Worm (Caenorhabditis elegans): ENCODE measurements around the gene F48E8.2.

Gene F48E8.2

DNA sequence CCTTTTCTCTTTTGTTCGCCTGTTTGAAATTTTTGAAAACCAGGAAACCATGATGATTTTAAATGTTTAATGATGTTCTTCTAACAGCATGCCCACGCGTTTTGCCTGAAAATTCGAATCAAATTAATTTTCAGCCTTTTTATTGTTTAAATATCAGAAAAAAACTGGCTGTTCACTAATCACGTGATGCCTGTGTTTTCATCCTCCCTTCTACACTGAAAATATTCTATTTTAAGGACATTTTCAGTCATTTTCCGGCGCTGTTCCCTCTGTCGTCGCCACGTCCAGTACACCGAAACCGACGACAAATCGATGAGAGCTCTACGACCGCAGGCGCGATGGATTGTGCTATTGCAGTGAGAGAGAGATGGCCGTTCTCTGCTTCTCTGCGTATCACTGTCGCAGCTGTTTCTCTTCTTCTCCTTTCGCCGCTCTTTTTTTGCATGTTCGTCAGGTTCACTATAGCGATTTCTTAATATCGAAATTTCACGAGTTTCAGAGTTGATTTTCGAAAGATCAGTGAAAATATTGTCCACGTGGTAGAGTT lies 14.3 kb upstream of the F48E8.2 start, which contains the start of gene F48E8.8:
Gene F48E8.8 (minus strand): TSS at position 51 of the 547 bp plus-strand sequence.
- TF ChIP-seq ces-1 (GFP tag; optimal IDR thresholded peaks at IDR 0.05): peak; percentile 30
- TF ChIP-seq unc-120 (tag; optimal IDR thresholded peaks at IDR 0.05; ENCODE audit: poor library complexity, severe bottlenecking): peak; percentile 70
- TF ChIP-seq hlh-1 (tag; optimal IDR thresholded peaks at IDR 0.05): peak; percentile 87
- peak; percentile 49 for TF ChIP-seq lsy-2 (tag; optimal IDR thresholded peaks at IDR 0.05)
- no peak for TF ChIP-seq elt-1 (tag; optimal IDR thresholded peaks at IDR 0.05; ENCODE audit: borderline replicate concordance, insufficient read depth)
- TF ChIP-seq unc-39 (tag; optimal IDR thresholded peaks at IDR 0.05): no peak
- peak; percentile 28 for TF ChIP-seq mep-1 (tag; optimal IDR thresholded peaks at IDR 0.05)
- TF ChIP-seq cnd-1 (tag; optimal IDR thresholded peaks at IDR 0.05): no peak
- no peak for TF ChIP-seq snpc-4 (tag; optimal IDR thresholded peaks at IDR 0.05)
- no peak for TF ChIP-seq ztf-11 (tag; optimal IDR thresholded peaks at IDR 0.05)
- TF ChIP-seq drap-1 (GFP tag; optimal IDR thresholded peaks at IDR 0.05): no peak
- TF ChIP-seq lin-13 (tag; optimal IDR thresholded peaks at IDR 0.05): peak; percentile 11

- TF ChIP-seq hlh-1 (tag; optimal IDR thresholded peaks at IDR 0.05) (no peak), nhr-2 (tag; optimal IDR thresholded peaks at IDR 0.05) (no peak), unc-62 (GFP tag; optimal IDR thresholded peaks at IDR 0.05) (no peak), mls-2 (tag; optimal IDR thresholded peaks at IDR 0.05) (no peak), nhr-76 (tag; optimal IDR thresholded peaks at IDR 0.05) (no peak), nhr-12 (tag; optimal IDR thresholded peaks at IDR 0.05) (no peak)
Observed at ce11 chrIII:5450430-5450829, 13.7 kb upstream of the F48E8.2 start, which contains the start of gene paa-1. TSS of gene paa-1 (plus strand) at chrIII:5450730.

DNA sequence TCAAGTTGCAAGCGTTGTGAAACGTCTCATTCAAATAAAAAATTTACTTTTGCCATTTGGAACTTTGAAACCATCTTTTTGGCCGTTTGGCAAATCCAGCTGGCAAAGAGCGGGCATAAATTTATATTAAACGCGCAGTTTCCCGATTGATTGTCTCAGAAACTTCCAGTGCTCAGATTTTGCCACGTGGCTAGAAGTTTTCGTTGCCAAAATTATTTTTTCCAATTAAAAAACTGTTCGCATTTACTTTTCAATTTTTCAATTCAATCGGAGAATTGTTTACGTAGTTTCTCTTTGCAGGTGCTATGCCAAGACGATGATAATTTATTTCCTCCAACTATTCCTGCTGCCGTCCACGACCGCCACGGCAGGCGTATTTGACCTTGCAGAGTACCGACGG lies 10.9 kb upstream of the F48E8.2 start, which contains the start of gene F48E8.4:
Gene F48E8.4 (plus strand): TSS at position 301 of the 400 bp plus-strand sequence.
- no peak for TF ChIP-seq flh-1 (GFP tag; optimal IDR thresholded peaks at IDR 0.05)
- no peak for TF ChIP-seq mep-1 (tag; optimal IDR thresholded peaks at IDR 0.05)
- no peak for TF ChIP-seq lsy-2 (tag; optimal IDR thresholded peaks at IDR 0.05)
- no peak for TF ChIP-seq elt-3 (tag; optimal IDR thresholded peaks at IDR 0.05)
- TF ChIP-seq unc-39 (tag; optimal IDR thresholded peaks at IDR 0.05): no peak
- TF ChIP-seq bed-3 (GFP tag; optimal IDR thresholded peaks at IDR 0.05): no peak

ce11 chrIII:5461079-5461478 lies 3.1 kb upstream of the F48E8.2 start, which contains the start of gene F48E8.3:
TSS of gene F48E8.3 (plus strand) at chrIII:5461379.
- TF ChIP-seq mls-2 (tag; optimal IDR thresholded peaks at IDR 0.05): no peak
- no peak for TF ChIP-seq sem-2 (GFP tag; optimal IDR thresholded peaks at IDR 0.05)
- TF ChIP-seq hlh-1 (tag; optimal IDR thresholded peaks at IDR 0.05): no peak
- no peak for TF ChIP-seq bed-3 (GFP tag; optimal IDR thresholded peaks at IDR 0.05)
- no peak for TF ChIP-seq ceh-43 (GFP tag; optimal IDR thresholded peaks at IDR 0.05)
- no peak for TF ChIP-seq drap-1 (GFP tag; optimal IDR thresholded peaks at IDR 0.05)
- no peak for TF ChIP-seq ceh-83 (GFP tag; optimal IDR thresholded peaks at IDR 0.05)
- no peak for TF ChIP-seq elt-3 (tag; optimal IDR thresholded peaks at IDR 0.05)

DNA sequence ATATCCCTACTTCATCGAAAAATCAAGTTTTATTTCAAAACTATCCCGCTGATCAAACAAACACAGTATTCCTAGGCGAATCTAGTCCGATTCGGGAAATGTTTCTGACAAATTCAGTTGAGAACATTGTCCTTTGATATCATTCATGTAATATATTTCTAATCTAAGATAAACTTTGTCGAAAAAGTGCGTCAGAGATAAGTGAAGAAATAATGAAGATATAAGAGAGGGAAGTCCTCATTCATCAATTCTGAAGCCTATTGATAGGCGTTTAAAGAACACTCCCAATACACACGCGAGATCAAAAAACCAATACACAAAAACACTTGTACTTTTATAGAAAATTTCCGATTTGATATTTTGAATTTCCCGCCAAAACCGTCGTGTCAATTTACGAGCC lies 673 bp downstream of the F48E8.2 start:
- TF ChIP-seq drap-1 (GFP tag; optimal IDR thresholded peaks at IDR 0.05): no peak
- no peak for TF ChIP-seq lin-32 (GFP tag; optimal IDR thresholded peaks at IDR 0.05)
- no peak for TF ChIP-seq flh-1 (GFP tag; optimal IDR thresholded peaks at IDR 0.05)
- TF ChIP-seq mls-2 (tag; optimal IDR thresholded peaks at IDR 0.05): no peak
- TF ChIP-seq ceh-43 (GFP tag; optimal IDR thresholded peaks at IDR 0.05): no peak
- no peak for TF ChIP-seq zip-8 (tag; optimal IDR thresholded peaks at IDR 0.05)
- TF ChIP-seq unc-39 (tag; optimal IDR thresholded peaks at IDR 0.05): no peak
- TF ChIP-seq elt-1 (tag; optimal IDR thresholded peaks at IDR 0.05; ENCODE audit: borderline replicate concordance, insufficient read depth): no peak
- TF ChIP-seq nhr-2 (tag; optimal IDR thresholded peaks at IDR 0.05): no peak
- TF ChIP-seq ceh-83 (GFP tag; optimal IDR thresholded peaks at IDR 0.05): no peak
- no peak for TF ChIP-seq M03D4.4 (tag; optimal IDR thresholded peaks at IDR 0.05)
- TF ChIP-seq nhr-28 (tag; optimal IDR thresholded peaks at IDR 0.05): no peak

DNA sequence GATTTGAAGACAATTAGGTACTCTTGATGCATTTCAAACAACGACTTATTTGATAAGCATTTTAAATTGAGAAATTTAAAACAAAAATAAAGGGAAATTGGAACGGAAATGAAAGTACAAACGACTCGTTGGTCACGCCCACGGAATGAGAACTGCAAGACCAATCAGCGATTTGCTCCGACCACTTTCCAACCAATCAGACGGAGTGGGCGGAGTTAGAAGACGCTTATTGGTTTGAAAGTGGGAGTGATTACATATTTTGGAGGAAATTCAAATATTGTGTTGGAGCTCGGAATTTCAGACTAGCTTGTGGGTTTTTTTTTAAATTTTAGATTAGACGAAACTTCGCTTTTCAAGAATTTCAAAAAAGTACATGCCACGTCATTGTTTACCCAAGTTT lies 4.9 kb downstream of the F48E8.2 start:
- TF ChIP-seq unc-62 (GFP tag; optimal IDR thresholded peaks at IDR 0.05) (no peak), flh-1 (GFP tag; optimal IDR thresholded peaks at IDR 0.05) (no peak), drap-1 (GFP tag; optimal IDR thresholded peaks at IDR 0.05) (no peak), snpc-4 (tag; optimal IDR thresholded peaks at IDR 0.05) (no peak), nhr-76 (tag; optimal IDR thresholded peaks at IDR 0.05) (no peak), unc-120 (tag; optimal IDR thresholded peaks at IDR 0.05; ENCODE audit: poor library complexity, severe bottlenecking) (no peak), blmp-1 (tag; optimal IDR thresholded peaks at IDR 0.05) (no peak), nhr-2 (tag; optimal IDR thresholded peaks at IDR 0.05) (no peak), lin-32 (GFP tag; optimal IDR thresholded peaks at IDR 0.05) (no peak), sptf-1 (tag; optimal IDR thresholded peaks at IDR 0.05) (no peak), elt-3 (tag; optimal IDR thresholded peaks at IDR 0.05) (no peak), tbx-8 (GFP tag; optimal IDR thresholded peaks at IDR 0.05) (no peak), M03D4.4 (tag; optimal IDR thresholded peaks at IDR 0.05) (no peak), unc-39 (tag; optimal IDR thresholded peaks at IDR 0.05) (no peak), ham-2 (GFP tag; optimal IDR thresholded peaks at IDR 0.05) (no peak), lsy-2 (tag; optimal IDR thresholded peaks at IDR 0.05) (no peak)

Measured in whole organism, mixed stage, embryonic.